Fruit fly (Drosophila melanogaster): Measurements from ENCODE around the gene CG42245.

Gene CG42245

DNA sequence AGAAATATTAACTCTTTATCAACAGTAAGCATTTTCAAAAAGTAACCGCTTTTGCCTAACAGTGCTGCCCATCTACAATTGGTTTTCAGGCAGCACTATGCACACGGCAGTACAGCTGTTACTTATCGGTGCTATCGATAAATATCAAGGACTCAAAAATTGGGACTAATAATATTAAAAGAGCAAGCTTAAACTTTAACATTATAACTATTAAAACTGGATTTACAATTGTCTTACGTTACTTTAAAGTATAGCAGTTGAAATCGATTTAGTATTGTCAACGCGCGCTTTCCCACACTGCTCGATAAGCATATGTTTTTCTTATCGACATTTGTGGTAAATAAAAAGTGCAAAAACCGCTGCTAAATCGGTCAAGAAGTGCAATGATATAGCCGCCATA is at the start of gene CG42245, which contains the start of gene MEP-1:
Gene CG42245 (plus strand): TSS at position 310 of the 400 bp plus-strand sequence.
Gene MEP-1 (plus strand): TSS at position 310 of the 400 bp plus-strand sequence.
- TF ChIP-seq CG14711 (tag; optimal IDR thresholded peaks at IDR 0.05): peak; percentile 64
- peak; percentile 53 for TF ChIP-seq Crg-1 (GFP tag; optimal IDR thresholded peaks at IDR 0.05)
- TF ChIP-seq CG1620 (GFP tag; optimal IDR thresholded peaks at IDR 0.05): peak; percentile 70
- TF ChIP-seq CG12768 (GFP tag; optimal IDR thresholded peaks at IDR 0.05): peak; percentile 17
- peak; percentile 24 for TF ChIP-seq ovo (GFP tag; optimal IDR thresholded peaks at IDR 0.05)
- TF ChIP-seq tj (GFP tag; optimal IDR thresholded peaks at IDR 0.05): no peak
- peak; percentile 78 for TF ChIP-seq toe (GFP tag; optimal IDR thresholded peaks at IDR 0.05)
- TF ChIP-seq cnc (optimal IDR thresholded peaks at IDR 0.05): no peak
- TF ChIP-seq kay (GFP tag; ENCODE audit: borderline replicate concordance): no peak
- peak; percentile 59 for TF ChIP-seq CG33017 (tag; optimal IDR thresholded peaks at IDR 0.05)
- TF ChIP-seq CG7101 (tag; optimal IDR thresholded peaks at IDR 0.05): peak; percentile 67
- TF ChIP-seq bab1 (GFP tag; optimal IDR thresholded peaks at IDR 0.05): peak; percentile 22
- peak; percentile 65 for TF ChIP-seq Hr96 (GFP tag; optimal IDR thresholded peaks at IDR 0.05)
- peak; percentile 52 for TF ChIP-seq pad (GFP tag; optimal IDR thresholded peaks at IDR 0.05)
- TF ChIP-seq Clk (GFP tag; optimal IDR thresholded peaks at IDR 0.05): peak; percentile 37
- TF ChIP-seq CG5204 (GFP tag; optimal IDR thresholded peaks at IDR 0.05): peak; percentile 61
- TF ChIP-seq CG7045 (GFP tag; optimal IDR thresholded peaks at IDR 0.05): peak; percentile 45
- peak; percentile 51 for TF ChIP-seq CG11617 (GFP tag; optimal IDR thresholded peaks at IDR 0.05)
- no peak for TF ChIP-seq cic (GFP tag; optimal IDR thresholded peaks at IDR 0.05)
- peak; percentile 66 for TF ChIP-seq Mnt (GFP tag; optimal IDR thresholded peaks at IDR 0.05)

DNA sequence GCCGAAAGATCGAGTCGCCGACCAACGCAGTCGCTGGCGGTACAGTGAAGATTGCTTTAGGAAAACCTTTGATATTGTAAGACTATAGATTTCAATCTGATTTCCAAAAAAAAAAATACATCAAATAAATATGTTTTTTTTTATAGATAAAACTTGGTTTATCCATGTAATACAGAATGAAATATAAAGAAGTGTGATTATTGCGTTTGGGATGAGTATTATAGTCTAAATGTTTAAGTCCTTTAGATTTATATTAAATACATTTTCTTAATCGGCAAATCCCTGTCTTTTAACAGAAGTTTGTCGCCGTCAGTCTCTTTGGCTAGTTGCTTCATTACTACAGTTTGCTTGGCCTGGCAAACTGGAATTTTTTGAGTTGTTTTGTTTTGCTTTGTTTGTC is 49.7 kb upstream of the CG42245 start:
- TF ChIP-seq tj (GFP tag; optimal IDR thresholded peaks at IDR 0.05): no peak
- TF ChIP-seq toe (GFP tag; optimal IDR thresholded peaks at IDR 0.05): no peak
- no peak for TF ChIP-seq CG7101 (tag; optimal IDR thresholded peaks at IDR 0.05)
- TF ChIP-seq Hr96 (GFP tag; optimal IDR thresholded peaks at IDR 0.05): no peak
- no peak for TF ChIP-seq cnc (optimal IDR thresholded peaks at IDR 0.05)
- no peak for TF ChIP-seq CG1620 (GFP tag; optimal IDR thresholded peaks at IDR 0.05)
- no peak for TF ChIP-seq CG7045 (GFP tag; optimal IDR thresholded peaks at IDR 0.05)
- TF ChIP-seq Clk (GFP tag; optimal IDR thresholded peaks at IDR 0.05): no peak
- no peak for TF ChIP-seq CG5204 (GFP tag; optimal IDR thresholded peaks at IDR 0.05)

DNA sequence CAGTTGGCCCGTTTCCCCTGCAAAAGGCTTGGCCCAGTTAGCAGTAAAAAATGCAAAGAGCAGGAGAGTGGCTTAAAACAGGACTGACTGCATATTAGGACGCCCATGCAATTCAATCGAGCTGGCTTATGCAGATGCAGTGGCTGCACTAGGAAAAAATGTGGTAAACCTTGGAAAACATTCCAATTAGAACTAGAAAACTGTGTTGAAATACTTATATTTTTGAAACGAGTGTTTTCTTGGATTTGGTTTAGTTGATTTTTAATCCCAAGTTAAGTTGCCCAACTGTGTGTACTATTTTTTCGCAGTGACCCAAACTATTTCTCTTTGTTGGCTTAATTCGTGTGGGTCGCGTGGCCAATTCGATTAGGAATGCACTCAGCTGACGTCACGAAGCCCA is 49.2 kb upstream of the CG42245 start:
- TF ChIP-seq Crg-1 (GFP tag; optimal IDR thresholded peaks at IDR 0.05): no peak
- TF ChIP-seq tj (GFP tag; optimal IDR thresholded peaks at IDR 0.05): no peak
- no peak for TF ChIP-seq CG33017 (tag; optimal IDR thresholded peaks at IDR 0.05)
- TF ChIP-seq ovo (GFP tag; optimal IDR thresholded peaks at IDR 0.05): no peak
- no peak for TF ChIP-seq toe (GFP tag; optimal IDR thresholded peaks at IDR 0.05)
- TF ChIP-seq kay (GFP tag; ENCODE audit: borderline replicate concordance): no peak
- no peak for TF ChIP-seq cnc (optimal IDR thresholded peaks at IDR 0.05)
- no peak for TF ChIP-seq pad (GFP tag; optimal IDR thresholded peaks at IDR 0.05)
- no peak for TF ChIP-seq bab1 (GFP tag; optimal IDR thresholded peaks at IDR 0.05)
- TF ChIP-seq CG5204 (GFP tag; optimal IDR thresholded peaks at IDR 0.05): no peak
- no peak for TF ChIP-seq cic (GFP tag; optimal IDR thresholded peaks at IDR 0.05)
- no peak for TF ChIP-seq Hr96 (GFP tag; optimal IDR thresholded peaks at IDR 0.05)
- TF ChIP-seq CG12768 (GFP tag; optimal IDR thresholded peaks at IDR 0.05): no peak
- no peak for TF ChIP-seq CG14711 (tag; optimal IDR thresholded peaks at IDR 0.05)
- TF ChIP-seq CG7101 (tag; optimal IDR thresholded peaks at IDR 0.05): no peak
- no peak for TF ChIP-seq Mnt (GFP tag; optimal IDR thresholded peaks at IDR 0.05)
- no peak for TF ChIP-seq CG7045 (GFP tag; optimal IDR thresholded peaks at IDR 0.05)
- no peak for TF ChIP-seq Clk (GFP tag; optimal IDR thresholded peaks at IDR 0.05)
- TF ChIP-seq CG1620 (GFP tag; optimal IDR thresholded peaks at IDR 0.05): no peak

dm6 chr3L:2582753-2583536 is 48.6 kb upstream of the CG42245 start:
- TF ChIP-seq CG33017 (tag; optimal IDR thresholded peaks at IDR 0.05): no peak
- no peak for TF ChIP-seq ovo (GFP tag; optimal IDR thresholded peaks at IDR 0.05)
- TF ChIP-seq CG12768 (GFP tag; optimal IDR thresholded peaks at IDR 0.05): peak; percentile 13
- no peak for TF ChIP-seq pad (GFP tag; optimal IDR thresholded peaks at IDR 0.05)
- TF ChIP-seq Clk (GFP tag; optimal IDR thresholded peaks at IDR 0.05): no peak
- TF ChIP-seq CG11617 (GFP tag; optimal IDR thresholded peaks at IDR 0.05): no peak
- TF ChIP-seq tj (GFP tag; optimal IDR thresholded peaks at IDR 0.05): peak; percentile 28
- TF ChIP-seq CG1620 (GFP tag; optimal IDR thresholded peaks at IDR 0.05): no peak
- TF ChIP-seq CG14711 (tag; optimal IDR thresholded peaks at IDR 0.05): peak; percentile 25
- no peak for TF ChIP-seq bab1 (GFP tag; optimal IDR thresholded peaks at IDR 0.05)
- TF ChIP-seq toe (GFP tag; optimal IDR thresholded peaks at IDR 0.05): no peak
- TF ChIP-seq cic (GFP tag; optimal IDR thresholded peaks at IDR 0.05): no peak
- no peak for TF ChIP-seq CG5204 (GFP tag; optimal IDR thresholded peaks at IDR 0.05)
- peak; percentile 24 for TF ChIP-seq CG7101 (tag; optimal IDR thresholded peaks at IDR 0.05)
- no peak for TF ChIP-seq Mnt (GFP tag; optimal IDR thresholded peaks at IDR 0.05)
- no peak for TF ChIP-seq CG7045 (GFP tag; optimal IDR thresholded peaks at IDR 0.05)
- no peak for TF ChIP-seq Hr96 (GFP tag; optimal IDR thresholded peaks at IDR 0.05)
- TF ChIP-seq kay (GFP tag; ENCODE audit: borderline replicate concordance): peak; percentile 83
- TF ChIP-seq Crg-1 (GFP tag; optimal IDR thresholded peaks at IDR 0.05): no peak
- TF ChIP-seq cnc (optimal IDR thresholded peaks at IDR 0.05): no peak

DNA sequence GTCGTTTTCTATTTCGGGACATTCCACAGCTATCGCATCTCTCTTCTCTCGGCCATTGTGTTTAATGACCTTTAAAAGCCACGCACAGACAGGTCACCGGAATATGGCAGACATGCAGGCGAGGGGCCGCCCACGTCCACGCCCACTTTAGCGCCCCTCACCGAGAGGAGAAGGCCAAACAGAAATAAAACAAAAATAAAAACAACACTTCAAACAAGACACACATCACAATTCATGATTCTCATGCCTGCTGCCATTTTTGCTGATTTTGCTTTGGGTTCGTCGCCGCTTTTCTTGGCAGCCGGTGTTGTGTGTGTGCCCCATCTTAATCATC is 48.0 kb upstream of the CG42245 start:
- TF ChIP-seq toe (GFP tag; optimal IDR thresholded peaks at IDR 0.05) (no peak), pad (GFP tag; optimal IDR thresholded peaks at IDR 0.05) (no peak), CG7101 (tag; optimal IDR thresholded peaks at IDR 0.05) (no peak), Crg-1 (GFP tag; optimal IDR thresholded peaks at IDR 0.05) (no peak), CG7045 (GFP tag; optimal IDR thresholded peaks at IDR 0.05) (no peak), cnc (optimal IDR thresholded peaks at IDR 0.05) (no peak), CG33017 (tag; optimal IDR thresholded peaks at IDR 0.05) (no peak), cic (GFP tag; optimal IDR thresholded peaks at IDR 0.05) (no peak), CG5204 (GFP tag; optimal IDR thresholded peaks at IDR 0.05) (no peak), tj (GFP tag; optimal IDR thresholded peaks at IDR 0.05) (no peak), kay (GFP tag; ENCODE audit: borderline replicate concordance) (no peak), Clk (GFP tag; optimal IDR thresholded peaks at IDR 0.05) (no peak), CG12768 (GFP tag; optimal IDR thresholded peaks at IDR 0.05) (no peak), Hr96 (GFP tag; optimal IDR thresholded peaks at IDR 0.05) (no peak), bab1 (GFP tag; optimal IDR thresholded peaks at IDR 0.05) (no peak), Mnt (GFP tag; optimal IDR thresholded peaks at IDR 0.05) (no peak), CG14711 (tag; optimal IDR thresholded peaks at IDR 0.05) (no peak), CG11617 (GFP tag; optimal IDR thresholded peaks at IDR 0.05) (no peak), CG1620 (GFP tag; optimal IDR thresholded peaks at IDR 0.05) (no peak)
